Fruit fly (Drosophila melanogaster) whole organism, prepupa: ENCODE results near the gene Usp1.

Source experiments
- Blimp-1 ChIP-seq: fragments of 200-800 bp; sonication (Bioruptor generic); optimal IDR thresholded peaks from 3 replicates; lab custom pipeline; 2017; ENCODE audit warnings: missing biosample characterization, missing genetic modification characterization, mild to moderate bottlenecking, moderate library complexity, missing genetic modification reagents
- CG10669 ChIP-seq: fragments of 200-800 bp; sonication (Bioruptor generic); optimal IDR thresholded peaks from 3 replicates; lab custom pipeline; 2018; ENCODE audit warnings: missing biosample characterization, mild to moderate bottlenecking, missing genetic modification characterization, moderate library complexity
- CG11294 ChIP-seq: fragments of 200-800 bp; sonication (Bioruptor generic); IDR thresholded peaks from 2 replicates; pipeline ENCODE4 v1.3.6; 2022; ENCODE audit warnings: missing biosample characterization, missing genetic modification characterization
- CG11762 ChIP-seq: fragments of 200-800 bp; sonication (Bioruptor generic); optimal IDR thresholded peaks from 3 replicates; lab custom pipeline; 2016; ENCODE audit warnings: missing biosample characterization, missing genetic modification characterization; ENCODE audit not compliant: insufficient read depth
- CG11902 ChIP-seq: fragments of 200-800 bp; sonication (Bioruptor generic); optimal IDR thresholded peaks from 3 replicates; lab custom pipeline; 2016; ENCODE audit warnings: missing biosample characterization, missing genetic modification characterization
- CG15336 ChIP-seq: fragments of 200-800 bp; sonication (Bioruptor generic); IDR thresholded peaks from 2 replicates; pipeline ENCODE4 v1.3.6; 2022; ENCODE audit warnings: missing biosample characterization, missing genetic modification characterization
- CG1621 ChIP-seq: fragments of 200-800 bp; sonication (Bioruptor generic); optimal IDR thresholded peaks from 3 replicates; lab custom pipeline; 2018; ENCODE audit warnings: missing biosample characterization, mild to moderate bottlenecking, missing genetic modification characterization
- CG3032 ChIP-seq: fragments of 200-800 bp; optimal IDR thresholded peaks from 2 replicates; lab custom pipeline; 2019; ENCODE audit warnings: missing biosample characterization, mild to moderate bottlenecking, missing genetic modification characterization, moderate library complexity
- CG31627 ChIP-seq: fragments of 200-800 bp; sonication (Bioruptor generic); optimal IDR thresholded peaks from 3 replicates; lab custom pipeline; 2016; ENCODE audit warnings: missing biosample characterization, missing genetic modification characterization
- CG32006 ChIP-seq: fragments of 200-800 bp; sonication (Bioruptor generic); optimal IDR thresholded peaks from 3 replicates; lab custom pipeline; 2017; ENCODE audit warnings: missing biosample characterization, mild to moderate bottlenecking, missing genetic modification characterization
- CG34406 ChIP-seq: fragments of 200-800 bp; sonication (Bioruptor generic); optimal IDR thresholded peaks from 3 replicates; lab custom pipeline; 2016; ENCODE audit warnings: missing biosample characterization, missing genetic modification characterization
- CG3919 ChIP-seq: fragments of 200-800 bp; sonication (Bioruptor generic); optimal IDR thresholded peaks from 3 replicates; lab custom pipeline; 2016; ENCODE audit warnings: missing biosample characterization, missing genetic modification characterization
- CG4318 ChIP-seq: fragments of 200-800 bp; sonication (Bioruptor generic); optimal IDR thresholded peaks from 3 replicates; lab custom pipeline; 2017; ENCODE audit warnings: missing biosample characterization, mild to moderate bottlenecking, missing genetic modification characterization
- CG6163 ChIP-seq: fragments of 200-800 bp; sonication (Bioruptor generic); IDR thresholded peaks from 3 replicates; pipeline ENCODE4 v1.3.6; 2022; ENCODE audit warnings: missing biosample characterization, missing genetic modification characterization
- CG6276 ChIP-seq: fragments of 200-800 bp; sonication (Bioruptor generic); optimal IDR thresholded peaks from 2 replicates; lab custom pipeline; 2017; ENCODE audit warnings: missing biosample characterization, mild to moderate bottlenecking, missing genetic modification characterization
- CG6792 ChIP-seq: fragments of 200-800 bp; sonication (Bioruptor generic); optimal IDR thresholded peaks from 3 replicates; lab custom pipeline; 2016; ENCODE audit warnings: missing biosample characterization, missing genetic modification characterization
- CG6854 ChIP-seq: fragments of 200-800 bp; sonication (Bioruptor generic); optimal IDR thresholded peaks from 2 replicates; lab custom pipeline; 2017; ENCODE audit warnings: missing biosample characterization, mild to moderate bottlenecking, missing genetic modification characterization
- CG8319 ChIP-seq: fragments of 200-800 bp; sonication (Bioruptor generic); optimal IDR thresholded peaks from 3 replicates; lab custom pipeline; 2016; ENCODE audit warnings: missing biosample characterization, missing genetic modification characterization
- CG8632 ChIP-seq: fragments of 200-800 bp; sonication (Bioruptor generic); optimal IDR thresholded peaks from 3 replicates; lab custom pipeline; 2016; ENCODE audit warnings: missing biosample characterization, missing genetic modification characterization
- CG9139 ChIP-seq: fragments of 200-800 bp; sonication (Bioruptor generic); optimal IDR thresholded peaks from 3 replicates; lab custom pipeline; 2017; ENCODE audit warnings: missing biosample characterization, mild to moderate bottlenecking, missing genetic modification characterization
- Eip78C ChIP-seq: fragments of 200-800 bp; sonication (Bioruptor generic); peaks from one replicate; lab custom pipeline; 2016; ENCODE audit warnings: missing biosample characterization, missing genetic modification characterization
- Ets21C ChIP-seq: fragments of 200-800 bp; sonication (Bioruptor generic); optimal IDR thresholded peaks from 3 replicates; lab custom pipeline; 2016; ENCODE audit warnings: missing biosample characterization, missing genetic modification characterization
- Ets96B ChIP-seq: fragments of 200-800 bp; optimal IDR thresholded peaks from 2 replicates; lab custom pipeline; 2019; ENCODE audit warnings: missing biosample characterization, mild to moderate bottlenecking, missing genetic modification characterization, moderate library complexity
- Hr38 ChIP-seq: sonication (Bioruptor generic); optimal IDR thresholded peaks from 2 replicates; lab custom pipeline; 2016; ENCODE audit warnings: missing biosample characterization, missing genetic modification characterization
- Hr39 ChIP-seq: fragments of 200-800 bp; sonication (Bioruptor generic); optimal IDR thresholded peaks from 2 replicates; lab custom pipeline; 2016; ENCODE audit warnings: missing biosample characterization, missing genetic modification characterization
- Hr4 ChIP-seq: fragments of 200-800 bp; sonication (Bioruptor generic); optimal IDR thresholded peaks from 3 replicates; lab custom pipeline; 2016; ENCODE audit warnings: missing biosample characterization, missing genetic modification characterization
- Sox14 ChIP-seq: fragments of 200-800 bp; sonication (Bioruptor generic); optimal IDR thresholded peaks from 3 replicates; lab custom pipeline; 2016; ENCODE audit warnings: missing biosample characterization, missing genetic modification characterization
- Sox15 ChIP-seq: fragments of 200-800 bp; sonication (Bioruptor generic); optimal IDR thresholded peaks from 3 replicates; lab custom pipeline; 2016; ENCODE audit warnings: missing biosample characterization, missing genetic modification characterization
- acj6 ChIP-seq: fragments of 200-800 bp; sonication (Bioruptor generic); optimal IDR thresholded peaks from 3 replicates; lab custom pipeline; 2016; ENCODE audit warnings: missing biosample characterization, missing genetic modification characterization
- dac ChIP-seq: fragments of 200-800 bp; sonication (Bioruptor generic); optimal IDR thresholded peaks from 2 replicates; lab custom pipeline; 2017; ENCODE audit warnings: missing biosample characterization, mild to moderate bottlenecking, missing genetic modification characterization
- eg ChIP-seq: fragments of 200-800 bp; sonication (Bioruptor generic); IDR thresholded peaks from 3 replicates; pipeline ENCODE4 v1.3.6; 2022; ENCODE audit warnings: missing biosample characterization, missing genetic modification characterization
- fd59A ChIP-seq: fragments of 200-800 bp; sonication (Bioruptor generic); optimal IDR thresholded peaks from 2 replicates; lab custom pipeline; 2017; ENCODE audit warnings: missing biosample characterization, mild to moderate bottlenecking, missing genetic modification characterization, missing genetic modification reagents
- fd85E ChIP-seq: fragments of 200-800 bp; sonication (Bioruptor generic); optimal IDR thresholded peaks from 3 replicates; lab custom pipeline; 2016; ENCODE audit warnings: missing biosample characterization, missing genetic modification characterization
- lz ChIP-seq: fragments of 200-800 bp; sonication (Bioruptor generic); optimal IDR thresholded peaks from 3 replicates; lab custom pipeline; 2016; ENCODE audit warnings: missing biosample characterization, missing genetic modification characterization
- net ChIP-seq: fragments of 200-800 bp; sonication (Bioruptor generic); optimal IDR thresholded peaks from 3 replicates; lab custom pipeline; 2016; ENCODE audit warnings: missing biosample characterization, missing genetic modification characterization
- pdm3 ChIP-seq: fragments of 200-800 bp; sonication (Bioruptor generic); optimal IDR thresholded peaks from 3 replicates; lab custom pipeline; 2016; ENCODE audit warnings: missing biosample characterization, missing genetic modification characterization
- salr ChIP-seq, 2 experiments: fragments of 200-800 bp; sonication (Bioruptor generic); optimal IDR thresholded peaks; 3 replicates each; lab custom pipeline; 2016 to 2018; ENCODE audit warnings: missing biosample characterization in 2 of 2, missing genetic modification characterization in 2 of 2, mild to moderate bottlenecking in 1 of 2
- spab ChIP-seq: fragments of 200-800 bp; sonication (Bioruptor generic); optimal IDR thresholded peaks from 2 replicates; lab custom pipeline; 2017; ENCODE audit warnings: missing biosample characterization, mild to moderate bottlenecking, missing genetic modification characterization, missing genetic modification reagents
- ss ChIP-seq, 2 experiments: fragments of 200-800 bp; sonication (Bioruptor generic); optimal IDR thresholded peaks; 2 replicates in 1 of 2; 3 replicates in 1 of 2; lab custom pipeline; 2017 to 2018; ENCODE audit warnings: mild to moderate bottlenecking in 2 of 2, missing biosample characterization in 2 of 2, missing genetic modification characterization in 2 of 2, moderate library complexity in 1 of 2
- svp ChIP-seq: fragments of 200-800 bp; sonication (Bioruptor generic); peaks from one replicate; lab custom pipeline; 2016; ENCODE audit warnings: missing biosample characterization, missing genetic modification characterization
- topi ChIP-seq: fragments of 200-800 bp; sonication (Bioruptor generic); optimal IDR thresholded peaks from 3 replicates; lab custom pipeline; 2016; ENCODE audit warnings: missing biosample characterization, missing genetic modification characterization
- vri ChIP-seq: fragments of 200-800 bp; sonication (Bioruptor generic); optimal IDR thresholded peaks from 3 replicates; lab custom pipeline; 2016; ENCODE audit warnings: missing biosample characterization, mild to moderate bottlenecking, missing genetic modification characterization

Gene Usp1

dm6 chr3R:29254383-29254782 is 25.4 kb downstream of the Usp1 start (continued):
- TF ChIP-seq Ets96B (peak; percentile 82), Hr39 (no peak), salr (GFP tag; optimal IDR thresholded peaks at IDR 0.05; lab: Kevin White, UChicago) (peak in 1 of 2 experiments; percentile 73), CG10669 (GFP tag; lab: Kevin White, UChicago) (peak; percentile 89), CG11902 (GFP tag; lab: Kevin White, UChicago) (no peak), CG15336 (GFP tag; lab: Robert Waterston, UW) (peak; percentile 16; the same call in 1 of the 2 replicates), Hr38 (no peak), CG6792 (peak; percentile 46), CG34406 (GFP tag; lab: Kevin White, UChicago) (peak; percentile 72), CG3032 (tag; lab: Kevin White, UChicago) (peak; percentile 81), fd85E (GFP tag; lab: Kevin White, UChicago) (peak; percentile 40), CG32006 (GFP tag; lab: Kevin White, UChicago) (peak; percentile 20), Sox14 (GFP tag; lab: Kevin White, UChicago) (peak; percentile 49), Hr4 (GFP tag; lab: Kevin White, UChicago) (no peak), CG1621 (tag; lab: Kevin White, UChicago) (peak; percentile 90), Blimp-1 (GFP tag; lab: Kevin White, UChicago) (peak; percentile 97), CG3919 (GFP tag; lab: Kevin White, UChicago) (peak; percentile 64), eg (peak; percentile 60; the same call in 2 of the 3 replicates), vri (GFP tag; lab: Kevin White, UChicago) (peak; percentile 71), CG9139 (GFP tag; lab: Kevin White, UChicago) (peak; percentile 98), spab (GFP tag; lab: Kevin White, UChicago) (peak; percentile 93), CG6854 (GFP tag; lab: Kevin White, UChicago) (peak; percentile 97), acj6 (GFP tag; lab: Kevin White, UChicago) (peak; percentile 18), CG11762 (GFP tag; lab: Kevin White, UChicago) (peak; percentile 64), dac (GFP tag; lab: Kevin White, UChicago) (no peak), CG8319 (GFP tag; lab: Kevin White, UChicago) (peak; percentile 54), pdm3 (GFP tag; lab: Kevin White, UChicago) (peak; percentile 54), lz (GFP tag; lab: Kevin White, UChicago) (no peak), CG4318 (GFP tag; lab: Kevin White, UChicago) (no peak), CG6163 (peak; percentile 88), topi (GFP tag; lab: Kevin White, UChicago) (peak; percentile 64), CG8632 (GFP tag; lab: Kevin White, UChicago) (peak; percentile 66), fd59A (GFP tag; lab: Kevin White, UChicago) (peak; percentile 79), Ets21C (GFP tag; lab: Kevin White, UChicago) (no peak), net (GFP tag; lab: Kevin White, UChicago) (peak; percentile 78), CG6276 (GFP tag; lab: Kevin White, UChicago) (peak; percentile 38), CG31627 (no peak)

dm6 chr3R:29255166-29255962 is 26.4 kb downstream of the Usp1 start, which contains the start of gene stg:
Gene stg (minus strand): TSS chr3R:29255800.
- TF ChIP-seq ss (GFP tag; optimal IDR thresholded peaks at IDR 0.05; lab: Kevin White, UChicago) (peak in 1 of 2 experiments; percentile 63), vri (GFP tag; lab: Kevin White, UChicago) (peak; percentile 42), Eip78C (peak; percentile 63), CG6163 (peak; percentile 57; the same call in 2 of the 3 replicates), CG6276 (GFP tag; lab: Kevin White, UChicago) (no peak), CG11294 (0 out of 2 replicates have a peak, but pooled peaks have one; percentile 10), CG9139 (GFP tag; lab: Kevin White, UChicago) (peak; percentile 30), CG1621 (tag; lab: Kevin White, UChicago) (peak; percentile 9), Sox15 (GFP tag; lab: Kevin White, UChicago) (no peak), Hr39 (no peak), svp (GFP tag; lab: Kevin White, UChicago) (peak; percentile 59)
